Fruit fly (Drosophila melanogaster): ENCODE data around the gene hoe1.

The hoe1 gene

DNA sequence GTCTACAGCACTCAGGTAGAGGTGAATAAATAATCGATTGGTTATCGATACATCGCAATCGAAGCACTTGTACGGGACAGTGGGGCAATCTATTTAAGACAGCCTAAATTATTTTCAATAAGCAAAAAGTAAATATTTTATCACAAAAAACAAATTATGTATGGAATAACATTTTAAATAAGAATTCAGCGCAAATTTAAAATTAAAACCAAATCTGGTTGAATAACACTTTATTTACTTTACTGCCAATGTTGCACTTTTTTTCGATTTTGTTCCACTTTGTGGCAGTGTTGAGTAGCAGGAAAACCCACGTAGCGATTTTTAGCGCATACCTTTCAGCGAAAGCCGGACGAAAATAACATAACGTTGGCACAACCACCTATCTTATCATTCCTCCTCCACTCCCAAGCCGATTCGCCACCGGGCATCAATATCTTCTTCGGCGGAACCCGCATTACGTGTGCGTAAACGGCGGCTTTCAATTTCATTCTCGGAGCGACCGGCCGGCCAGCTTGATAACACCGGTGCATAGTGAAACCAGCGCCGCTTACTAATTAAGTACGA lies 44.9 kb upstream of the hoe1 start, which contains the start of the genes Gmd and CG3792 (continued):
- TF ChIP-seq Dll (GFP tag; IDR thresholded peaks at IDR 0.05; ENCODE audit: partially characterized antibody) (peak; percentile 90), CG10431 (GFP tag; optimal IDR thresholded peaks at IDR 0.05) (peak; percentile 82), slou (GFP tag; optimal IDR thresholded peaks at IDR 0.05) (peak; percentile 92), C15 (GFP tag; IDR thresholded peaks at IDR 0.05) (peak; percentile 92), psq (GFP tag; optimal IDR thresholded peaks at IDR 0.05) (peak; percentile 69), so (GFP tag; IDR thresholded peaks at IDR 0.05) (peak; percentile 92), trh (GFP tag; optimal IDR thresholded peaks at IDR 0.05) (peak; percentile 83), Side (GFP tag; optimal IDR thresholded peaks at IDR 0.05) (peak; percentile 92), CG6813 (GFP tag; optimal IDR thresholded peaks at IDR 0.05) (peak; percentile 92), Xrp1 (GFP tag; IDR thresholded peaks at IDR 0.05) (peak; percentile 98), CG10209 (GFP tag; optimal IDR thresholded peaks at IDR 0.05) (peak; percentile 94), CG11695 (GFP tag; IDR thresholded peaks at IDR 0.05) (peak; percentile 96), lab (GFP tag; optimal IDR thresholded peaks at IDR 0.05) (peak; percentile 97), H15 (GFP tag; IDR thresholded peaks at IDR 0.05) (peak; percentile 95), CG6175 (GFP tag; IDR thresholded peaks at IDR 0.05) (peak; percentile 88), sr (GFP tag; IDR thresholded peaks at IDR 0.05) (peak; percentile 61; the same call in 1 of the 3 replicates), sisA (GFP tag; IDR thresholded peaks at IDR 0.05) (peak; percentile 95), sob (GFP tag; IDR thresholded peaks at IDR 0.05) (peak; percentile 97), zfh1 (GFP tag; IDR thresholded peaks at IDR 0.05) (peak; percentile 96), CG13775 (GFP tag; optimal IDR thresholded peaks at IDR 0.05) (peak; percentile 96), Ssrp (tag; optimal IDR thresholded peaks at IDR 0.05) (peak; percentile 95), onecut (GFP tag; IDR thresholded peaks at IDR 0.05) (peak; percentile 89), eyg (GFP tag; optimal IDR thresholded peaks at IDR 0.05) (peak; percentile 67), ap (GFP tag; IDR thresholded peaks at IDR 0.05) (peak; percentile 95), Doc3 (GFP tag; IDR thresholded peaks at IDR 0.05; ENCODE audit: partially characterized antibody) (peak; percentile 88), CG18619 (GFP tag; optimal IDR thresholded peaks at IDR 0.05) (peak; percentile 93), CG5953 (GFP tag; IDR thresholded peaks at IDR 0.05) (peak; percentile 93), zf30C (GFP tag; optimal IDR thresholded peaks at IDR 0.05) (peak; percentile 2), Scr (GFP tag; IDR thresholded peaks at IDR 0.05; ENCODE audit: partially characterized antibody) (peak; percentile 82), pzg (GFP tag; optimal IDR thresholded peaks at IDR 0.05) (peak; percentile 57), dmrt99B (tag; optimal IDR thresholded peaks at IDR 0.05) (no peak), Nf-YC (tag; optimal IDR thresholded peaks at IDR 0.05) (peak; percentile 90), CG6272 (GFP tag; IDR thresholded peaks at IDR 0.05) (peak; percentile 96), CG8478 (optimal IDR thresholded peaks at IDR 0.05) (no peak), exex (tag; optimal IDR thresholded peaks at IDR 0.05) (peak; percentile 72), crol (GFP tag; IDR thresholded peaks at IDR 0.05) (peak; percentile 62), ind (GFP tag; optimal IDR thresholded peaks at IDR 0.05) (peak; percentile 97), Dad (GFP tag; optimal IDR thresholded peaks at IDR 0.05) (peak; percentile 94), CG17912 (GFP tag; optimal IDR thresholded peaks at IDR 0.05) (peak; percentile 64), Hand (GFP tag; optimal IDR thresholded peaks at IDR 0.05) (peak; percentile 68), NC2α (GFP tag; optimal IDR thresholded peaks at IDR 0.05) (peak; percentile 90), CG10274 (GFP tag; optimal IDR thresholded peaks at IDR 0.05) (peak; percentile 77), sd (tag; optimal IDR thresholded peaks at IDR 0.05) (peak; percentile 93), zen (tag; optimal IDR thresholded peaks at IDR 0.05) (peak; percentile 93), en (GFP tag; optimal IDR thresholded peaks at IDR 0.05) (peak; percentile 89), ci (GFP tag; IDR thresholded peaks at IDR 0.05) (peak; percentile 93), zen2 (GFP tag; IDR thresholded peaks at IDR 0.05; ENCODE audit: partially characterized antibody) (peak; percentile 72; the same call in 2 of the 3 replicates), CG8944 (GFP tag; optimal IDR thresholded peaks at IDR 0.05) (peak; percentile 94), chinmo (GFP tag; IDR thresholded peaks at IDR 0.05; ENCODE audit: partially characterized antibody) (no peak), CG31224 (GFP tag; IDR thresholded peaks at IDR 0.05) (peak; percentile 93), CG4282 (GFP tag; optimal IDR thresholded peaks at IDR 0.05) (peak; percentile 96)

Measured in whole organism, embryonic.